Worm (Caenorhabditis elegans) whole organism, dauer: ENCODE data around the gene lron-2.

Source experiments
- unc-62 ChIP-seq: sonication (generic microtip); optimal IDR thresholded peaks from 2 replicates; lab custom pipeline; 2017; ENCODE audit warnings: missing biosample characterization, missing genetic modification reagents, missing genetic modification characterization

Gene lron-2

ce11 chrV:9260411-9260810 lies 26.9 kb downstream of the lron-2 start:
- TF ChIP-seq unc-62 (GFP tag; lab: Kevin White, UChicago) = no peak

ce11 chrV:9257467-9257866 lies 29.9 kb downstream of the lron-2 start, which contains the start of gene F07C3.16:
Gene F07C3.16, minus strand, starts transcription at chrV:9257567.
- no peak for TF ChIP-seq unc-62 (GFP tag; lab: Kevin White, UChicago)

ce11 chrV:9255480-9255879 lies 31.9 kb downstream of the lron-2 start:
- no peak for TF ChIP-seq unc-62 (GFP tag; lab: Kevin White, UChicago)

ce11 chrV:9254012-9254696 lies 33.2 kb downstream of the lron-2 start, which contains the start of gene F07C3.9:
Gene F07C3.9, minus strand, starts transcription at chrV:9254646.
- no peak for TF ChIP-seq unc-62 (GFP tag; lab: Kevin White, UChicago)

- no peak for TF ChIP-seq unc-62 (GFP tag; lab: Kevin White, UChicago)
Observed at ce11 chrV:9249932-9250331, 37.4 kb downstream of the lron-2 start, which contains the start of gene ptd-2. Gene ptd-2, plus strand, starts transcription at chrV:9250232.

- no peak for TF ChIP-seq unc-62 (GFP tag; lab: Kevin White, UChicago)
Observed at ce11 chrV:9249206-9249605, 38.2 kb downstream of the lron-2 start, which contains the start of gene str-94. Gene str-94, minus strand, starts transcription at chrV:9249306.

ce11 chrV:9247416-9247815 lies 39.9 kb downstream of the lron-2 start:
- no peak for TF ChIP-seq unc-62 (GFP tag; lab: Kevin White, UChicago)

ce11 chrV:9246260-9246659 lies 41.1 kb downstream of the lron-2 start, which contains the start of gene aat-2:
Gene aat-2, minus strand, starts transcription at chrV:9246360.
- TF ChIP-seq unc-62 (GFP tag; lab: Kevin White, UChicago) = no peak

ce11 chrV:9243171-9243996 lies 44.0 kb downstream of the lron-2 start, which contains the start of gene glo-4:
Gene glo-4, minus strand, starts transcription at chrV:9243221.
- no peak for TF ChIP-seq unc-62 (GFP tag; lab: Kevin White, UChicago)
